Worm (Caenorhabditis elegans) whole organism, L4 larva: ENCODE results near the gene F27C8.2.

Experiments
- F26F4.8 ChIP-seq: fragments of 200-800 bp; sonication (Bioruptor generic); conservative IDR thresholded peaks from 2 replicates; pipeline ENCODE4 v1.3.6; 2022; ENCODE audit warnings: missing genetic modification characterization, missing compliant biosample characterization
- T20F7.1 ChIP-seq: fragments of 200-800 bp; sonication (Bioruptor generic); optimal IDR thresholded peaks from 2 replicates; lab custom pipeline; 2018; ENCODE audit warnings: mild to moderate bottlenecking, missing genetic modification characterization, missing compliant biosample characterization
- Y48G9A.11 ChIP-seq: fragments of 200-800 bp; sonication (Bioruptor generic); IDR thresholded peaks from 2 replicates; pipeline ENCODE4 v1.3.6; 2022; ENCODE audit warnings: missing genetic modification reagents, missing genetic modification characterization, missing compliant biosample characterization
- ZK337.2 ChIP-seq: fragments of 200-800 bp; sonication (Bioruptor generic); IDR thresholded peaks from 2 replicates; pipeline ENCODE4 v1.3.6; 2022; ENCODE audit warnings: missing genetic modification reagents, missing genetic modification characterization, missing compliant biosample characterization
- aha-1 ChIP-seq: fragments of 150-350 bp; peaks from one replicate; lab custom pipeline; 2014; ENCODE audit warnings: missing biosample characterization, missing genetic modification characterization
- aly-2 ChIP-seq: sonication (generic microtip); optimal IDR thresholded peaks from 2 replicates; lab custom pipeline; 2018; ENCODE audit warnings: missing biosample characterization, missing genetic modification characterization
- ama-1 ChIP-seq: fragments of 150-350 bp; optimal IDR thresholded peaks from 2 replicates; lab custom pipeline; 2014; ENCODE audit warnings: inconsistent platforms, mixed read lengths
- ceh-20 ChIP-seq: fragments of 200-800 bp; sonication (Bioruptor generic); IDR thresholded peaks from 2 replicates; pipeline ENCODE4 v1.3.6; 2022; ENCODE audit warnings: missing genetic modification reagents, missing genetic modification characterization, missing compliant biosample characterization
- ceh-62 ChIP-seq: sonication (generic microtip); optimal IDR thresholded peaks from 2 replicates; lab custom pipeline; 2017; ENCODE audit warnings: missing biosample characterization, missing genetic modification characterization
- ceh-82 ChIP-seq: sonication (generic microtip); optimal IDR thresholded peaks from 2 replicates; lab custom pipeline; 2017; ENCODE audit warnings: missing biosample characterization, missing genetic modification characterization
- ces-1 ChIP-seq: fragments of 150-350 bp; sonication (generic microtip); optimal IDR thresholded peaks from 4 replicates; lab custom pipeline; 2014; ENCODE audit warnings: missing biosample characterization, missing genetic modification reagents, missing genetic modification characterization
- daf-12 ChIP-seq: fragments of 150-350 bp; optimal IDR thresholded peaks from 2 replicates; lab custom pipeline; 2014; ENCODE audit warnings: missing biosample characterization, missing genetic modification reagents, missing genetic modification characterization
- daf-16 ChIP-seq, 3 experiments: sonication (generic microtip); optimal IDR thresholded peaks; 2 replicates each; lab custom pipeline; 2016 to 2017; ENCODE audit warnings: missing genetic modification characterization in 3 of 3, missing genetic modification reagents in 3 of 3, mild to moderate bottlenecking in 2 of 3, missing compliant biosample characterization in 2 of 3, missing biosample characterization in 1 of 3, moderate library complexity in 1 of 3
- daf-19 ChIP-seq: fragments of 200-800 bp; sonication (Bioruptor generic); conservative IDR thresholded peaks from 2 replicates; pipeline ENCODE4 v1.3.6; 2022; ENCODE audit warnings: missing genetic modification characterization, missing compliant biosample characterization
- dmd-6 ChIP-seq: fragments of 200-800 bp; sonication (Bioruptor generic); IDR thresholded peaks from 2 replicates; pipeline ENCODE4 v1.3.6; 2022; ENCODE audit warnings: missing genetic modification reagents, missing genetic modification characterization, missing compliant biosample characterization
- egl-43 ChIP-seq: fragments of 200-800 bp; sonication (Bioruptor generic); IDR thresholded peaks from 2 replicates; pipeline ENCODE4 v1.3.6; 2022; ENCODE audit warnings: missing genetic modification reagents, missing genetic modification characterization, missing compliant biosample characterization
- gei-8 ChIP-seq: fragments of 200-800 bp; sonication (Bioruptor generic); optimal IDR thresholded peaks from 2 replicates; lab custom pipeline; 2018; ENCODE audit warnings: mild to moderate bottlenecking, missing genetic modification characterization, missing compliant biosample characterization
- lim-7 ChIP-seq: fragments of 200-800 bp; sonication (Bioruptor generic); IDR thresholded peaks from 2 replicates; pipeline ENCODE4 v1.3.6; 2022; ENCODE audit warnings: missing genetic modification characterization, missing compliant biosample characterization
- lin-1 ChIP-seq: fragments of 200-800 bp; sonication (Bioruptor generic); IDR thresholded peaks from 2 replicates; pipeline ENCODE4 v1.3.6; 2022; ENCODE audit warnings: missing genetic modification reagents, missing genetic modification characterization, missing compliant biosample characterization
- lin-13 ChIP-seq: fragments of 150-350 bp; optimal IDR thresholded peaks from 2 replicates; lab custom pipeline; 2014; ENCODE audit warnings: missing biosample characterization, missing genetic modification reagents, missing genetic modification characterization
- lin-15B ChIP-seq: fragments of 150-350 bp; sonication (generic microtip); optimal IDR thresholded peaks from 3 replicates; lab custom pipeline; 2014; ENCODE audit warnings: missing biosample characterization, missing genetic modification characterization
- lin-29 ChIP-seq: fragments of 200-800 bp; sonication (Bioruptor generic); IDR thresholded peaks from 2 replicates; pipeline ENCODE4 v1.3.6; 2022; ENCODE audit warnings: missing genetic modification reagents, missing genetic modification characterization, missing compliant biosample characterization
- lin-39 ChIP-seq: fragments of 150-350 bp; optimal IDR thresholded peaks from 2 replicates; lab custom pipeline; 2014; ENCODE audit warnings: missing biosample characterization, missing genetic modification reagents, missing genetic modification characterization
- lir-3 ChIP-seq: sonication (generic microtip); optimal IDR thresholded peaks from 2 replicates; lab custom pipeline; 2016; ENCODE audit warnings: mild to moderate bottlenecking, missing genetic modification characterization, missing compliant biosample characterization
- lsy-2 ChIP-seq, 2 experiments: fragments of 150-350 bp in 1 of 2; sonication (generic microtip) in 1 of 2; optimal IDR thresholded peaks; 2 replicates each; lab custom pipeline; 2014 to 2017; ENCODE audit warnings: missing biosample characterization in 2 of 2, missing genetic modification characterization in 2 of 2
- madf-9 ChIP-seq: fragments of 200-800 bp; sonication (Bioruptor generic); conservative IDR thresholded peaks from 2 replicates; pipeline ENCODE4 v1.3.6; 2022; ENCODE audit warnings: missing genetic modification reagents, missing genetic modification characterization, missing compliant biosample characterization
- mdl-1 ChIP-seq, 2 experiments: fragments of 150-350 bp in 1 of 2; sonication (generic microtip) in 1 of 2; optimal IDR thresholded peaks; 2 replicates each; lab custom pipeline; 2014 to 2017; ENCODE audit warnings: missing biosample characterization in 2 of 2, missing genetic modification characterization in 2 of 2
- mep-1 ChIP-seq: fragments of 150-350 bp; sonication (generic microtip); optimal IDR thresholded peaks from 3 replicates; lab custom pipeline; 2014; ENCODE audit warnings: missing biosample characterization, missing genetic modification characterization
- nhr-10 ChIP-seq: fragments of 150-350 bp; optimal IDR thresholded peaks from 2 replicates; lab custom pipeline; 2014; ENCODE audit warnings: missing biosample characterization, missing genetic modification characterization
- nhr-237 ChIP-seq: sonication (generic microtip); optimal IDR thresholded peaks from 2 replicates; lab custom pipeline; 2017; ENCODE audit warnings: missing biosample characterization, missing genetic modification characterization
- nhr-25 ChIP-seq: sonication (generic microtip); optimal IDR thresholded peaks from 2 replicates; lab custom pipeline; 2017; ENCODE audit warnings: missing genetic modification characterization, mild to moderate bottlenecking, missing compliant biosample characterization, antibody characterized with exemption, moderate library complexity, borderline replicate concordance; ENCODE audit not compliant: insufficient read depth
- nhr-28 ChIP-seq: fragments of 150-350 bp; optimal IDR thresholded peaks from 2 replicates; lab custom pipeline; 2014; ENCODE audit warnings: missing biosample characterization, missing genetic modification characterization
- nhr-76 ChIP-seq: fragments of 150-350 bp; optimal IDR thresholded peaks from 2 replicates; lab custom pipeline; 2014; ENCODE audit warnings: missing biosample characterization, missing genetic modification characterization
- nhr-77 ChIP-seq: fragments of 150-350 bp; optimal IDR thresholded peaks from 2 replicates; lab custom pipeline; 2014; ENCODE audit warnings: missing biosample characterization, missing genetic modification characterization
- rbr-2 ChIP-seq: sonication (generic microtip); optimal IDR thresholded peaks from 2 replicates; lab custom pipeline; 2016; ENCODE audit warnings: missing genotype, missing genetic modification characterization, missing compliant biosample characterization
- saeg-2 ChIP-seq: fragments of 200-800 bp; sonication (Bioruptor generic); IDR thresholded peaks from 2 replicates; pipeline ENCODE4 v1.3.6; 2022; ENCODE audit warnings: missing genetic modification reagents, missing genetic modification characterization, missing compliant biosample characterization
- set-16 ChIP-seq: fragments of 200-800 bp; sonication (Bioruptor generic); IDR thresholded peaks from 2 replicates; pipeline ENCODE4 v1.3.6; 2022; ENCODE audit warnings: missing genetic modification reagents, missing genetic modification characterization, missing compliant biosample characterization
- snpc-4 ChIP-seq: fragments of 150-350 bp; optimal IDR thresholded peaks from 2 replicates; lab custom pipeline; 2014; ENCODE audit warnings: missing biosample characterization, missing genetic modification characterization
- spr-1 ChIP-seq: sonication (generic microtip); optimal IDR thresholded peaks from 2 replicates; lab custom pipeline; 2016; ENCODE audit warnings: mild to moderate bottlenecking, missing genetic modification characterization, missing compliant biosample characterization
- unc-130 ChIP-seq: sonication (generic microtip); optimal IDR thresholded peaks from 2 replicates; lab custom pipeline; 2016; ENCODE audit warnings: missing genetic modification reagents, missing genetic modification characterization, missing compliant biosample characterization
- vab-7 ChIP-seq: fragments of 200-800 bp; sonication (Bioruptor generic); IDR thresholded peaks from 2 replicates; pipeline ENCODE4 v1.3.6; 2022; ENCODE audit warnings: missing genetic modification reagents, missing genetic modification characterization, missing compliant biosample characterization
- zag-1 ChIP-seq: fragments of 150-350 bp; optimal IDR thresholded peaks from 2 replicates; lab custom pipeline; 2014; ENCODE audit warnings: missing biosample characterization, missing genetic modification characterization
- zfp-3 ChIP-seq: fragments of 200-800 bp; sonication (Bioruptor generic); conservative IDR thresholded peaks from 2 replicates; pipeline ENCODE4 v1.3.6; 2022; ENCODE audit warnings: missing genetic modification reagents, missing genetic modification characterization, missing compliant biosample characterization
- zip-11 ChIP-seq: fragments of 200-800 bp; sonication (Bioruptor generic); IDR thresholded peaks from 2 replicates; pipeline ENCODE4 v1.3.6; 2022; ENCODE audit warnings: missing genetic modification characterization, missing compliant biosample characterization
- zip-2 ChIP-seq: fragments of 150-350 bp; optimal IDR thresholded peaks from 2 replicates; lab custom pipeline; 2014; ENCODE audit warnings: missing biosample characterization, missing genetic modification characterization
- ztf-11 ChIP-seq: fragments of 150-350 bp; optimal IDR thresholded peaks from 2 replicates; lab custom pipeline; 2014; ENCODE audit warnings: missing biosample characterization, missing genetic modification characterization

F27C8.2 gene

ce11 chrIV:9634848-9635247 is 38.7 kb downstream of the F27C8.2 start, which contains the start of gene mca-1:
Gene mca-1, minus strand, starts transcription at chrIV:9634948.
- TF ChIP-seq dmd-6 = no peak
- no peak for TF ChIP-seq nhr-237 (tag; lab: Kevin White, UChicago)
- TF ChIP-seq mep-1 (tag; lab: Kevin White, UChicago) = no peak
- TF ChIP-seq ama-1 = no peak
- peak; percentile 3 for TF ChIP-seq aha-1

- TF ChIP-seq lin-39 (tag; lab: Kevin White, UChicago) (no peak), ceh-20 (GFP tag; lab: Robert Waterston, UW) (no peak), lsy-2 (tag; optimal IDR thresholded peaks at IDR 0.05; lab: Kevin White, UChicago) (no peak), aha-1 (no peak), nhr-25 (tag; lab: Kevin White, UChicago) (no peak), gei-8 (GFP tag; lab: Kevin White, UChicago) (no peak), ceh-62 (tag; lab: Kevin White, UChicago) (no peak)
- TF ChIP-seq, all 104 proteins: peak for 0
Observed at ce11 chrIV:9641925-9642324, 45.8 kb downstream of the F27C8.2 start, which contains the start of gene del-2. Gene del-2, minus strand, starts transcription at chrIV:9642025.

- no peak for TF ChIP-seq zip-11 (GFP tag; lab: Robert Waterston, UW)
- TF ChIP-seq nhr-76 = no peak
Observed at ce11 chrIV:9643188-9643587, 47.0 kb downstream of the F27C8.2 start, which contains the start of gene degl-2. Gene degl-2, plus strand, starts transcription at chrIV:9643488.

- TF ChIP-seq F26F4.8 (GFP tag; lab: Robert Waterston, UW) (no peak), lin-13 (GFP tag; lab: Kevin White, UChicago) (no peak), snpc-4 (tag; lab: Kevin White, UChicago) (no peak), ces-1 (GFP tag; lab: Kevin White, UChicago) (no peak), vab-7 (GFP tag; lab: Robert Waterston, UW) (no peak), egl-43 (GFP tag; lab: Robert Waterston, UW) (no peak), ama-1 (no peak), nhr-237 (tag; lab: Kevin White, UChicago) (no peak), saeg-2 (no peak), lin-1 (GFP tag; lab: Robert Waterston, UW) (no peak), spr-1 (tag; lab: Kevin White, UChicago) (no peak), daf-12 (no peak), ZK337.2 (GFP tag; lab: Robert Waterston, UW) (no peak), lin-15B (tag; lab: Kevin White, UChicago) (no peak), madf-9 (GFP tag; lab: Robert Waterston, UW) (0 out of 2 replicates have a peak, but pooled peaks have one; percentile 6), ceh-82 (tag; lab: Kevin White, UChicago) (no peak), T20F7.1 (GFP tag; lab: Kevin White, UChicago) (no peak), zfp-3 (no peak), nhr-10 (tag; lab: Kevin White, UChicago) (no peak), lir-3 (tag; lab: Kevin White, UChicago) (no peak), zag-1 (tag; lab: Kevin White, UChicago) (no peak), zip-2 (tag; lab: Kevin White, UChicago) (no peak), set-16 (GFP tag; lab: Robert Waterston, UW) (no peak), nhr-25 (tag; lab: Kevin White, UChicago) (no peak), nhr-28 (tag; lab: Kevin White, UChicago) (peak; percentile 56), lin-29 (GFP tag; lab: Robert Waterston, UW) (no peak), aly-2 (no peak), nhr-77 (tag; lab: Kevin White, UChicago) (no peak), unc-130 (no peak), daf-19 (no peak), lim-7 (GFP tag; lab: Robert Waterston, UW) (no peak), rbr-2 (tag; lab: Kevin White, UChicago) (no peak), mdl-1 (tag; optimal IDR thresholded peaks at IDR 0.05; lab: Kevin White, UChicago) (no peak), daf-16 (GFP tag; optimal IDR thresholded peaks at IDR 0.05; lab: Kevin White, UChicago) (no peak), daf-16 (tag; optimal IDR thresholded peaks at IDR 0.05; lab: Kevin White, UChicago) (peak; percentile 19), Y48G9A.11 (no peak), ztf-11 (tag; lab: Kevin White, UChicago) (no peak), ceh-20 (GFP tag; lab: Robert Waterston, UW) (no peak)
Observed at ce11 chrIV:9647789-9648361, 51.7 kb downstream of the F27C8.2 start, which contains the start of gene amph-1. Gene amph-1, minus strand, starts transcription at chrIV:9647873.
